In the genomic region with DNA sequence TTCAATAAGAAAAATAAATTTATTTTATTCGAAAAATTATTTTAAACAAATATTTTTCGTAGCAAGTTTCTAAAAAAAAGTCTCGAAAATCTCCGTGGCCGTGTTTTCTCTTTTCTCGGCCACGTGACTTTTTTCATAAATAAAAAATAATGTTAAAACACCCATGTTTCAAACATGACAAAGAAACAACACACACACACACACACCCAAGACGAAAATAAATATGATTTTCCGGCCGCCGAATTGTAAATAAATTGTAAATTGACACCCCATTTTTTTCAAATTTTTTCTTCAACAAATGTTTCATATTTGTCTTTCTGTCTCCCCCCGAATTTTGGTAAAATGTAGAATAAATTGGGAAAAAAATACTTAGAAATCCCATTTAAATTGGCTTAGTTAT, we compare ENCODE assay signal across 2 worm cellular contexts.
TF ChIP-seq lines count a peak whose summit lies in the region.

No protein-coding gene starts in this region.

TF ChIP-seq in whole organism, L1 larva, 84 proteins besides CTCF, POLR2A, EP300 and RAD21:
- no peak for TF ChIP-seq hlh-4 (tag; optimal IDR thresholded peaks at IDR 0.05; lab: Kevin White, UChicago)
- peak; percentile 52 for TF ChIP-seq lin-14 (GFP tag; optimal IDR thresholded peaks at IDR 0.05; lab: Kevin White, UChicago)
- no peak for TF ChIP-seq dpl-1 (GFP tag; optimal IDR thresholded peaks at IDR 0.05; lab: Kevin White, UChicago)

TF ChIP-seq in whole organism, L3 larva, 47 proteins besides CTCF, POLR2A, EP300 and RAD21:
- TF ChIP-seq pha-4 (tag; optimal IDR thresholded peaks at IDR 0.05; lab: Kevin White, UChicago), result peak; percentile 88
- no peak for TF ChIP-seq nhr-25 (tag; optimal IDR thresholded peaks at IDR 0.05; lab: Kevin White, UChicago)
